Fruit fly (Drosophila melanogaster) whole organism, pupa: ENCODE results near the gene vvl.

Experiments
- CG10348 ChIP-seq: fragments of 200-800 bp; sonication (Bioruptor generic); IDR thresholded peaks from 2 replicates; pipeline ENCODE4 v1.3.6; 2022; ENCODE audit warnings: missing biosample characterization, missing genetic modification characterization
- CG12605 ChIP-seq: fragments of 200-800 bp; sonication (Bioruptor generic); IDR thresholded peaks from 2 replicates; pipeline ENCODE4 v1.3.6; 2022; ENCODE audit warnings: missing biosample characterization, missing genetic modification characterization
- CG13204 ChIP-seq: fragments of 200-800 bp; sonication (Bioruptor generic); optimal IDR thresholded peaks from 2 replicates; lab custom pipeline; 2018; ENCODE audit warnings: missing biosample characterization, mild to moderate bottlenecking, missing genetic modification characterization, moderate library complexity
- CG14655 ChIP-seq: fragments of 200-800 bp; sonication (Bioruptor generic); optimal IDR thresholded peaks from 3 replicates; lab custom pipeline; 2017; ENCODE audit warnings: mild to moderate bottlenecking, missing biosample characterization, missing genetic modification reagents, missing genetic modification characterization
- CG15710 ChIP-seq: fragments of 200-800 bp; sonication (Bioruptor generic); optimal IDR thresholded peaks from 2 replicates; lab custom pipeline; 2018; ENCODE audit warnings: missing biosample characterization, mild to moderate bottlenecking, missing genetic modification characterization, moderate library complexity
- CG17806 ChIP-seq: fragments of 200-800 bp; sonication (Bioruptor generic); optimal IDR thresholded peaks from 2 replicates; lab custom pipeline; 2018; ENCODE audit warnings: missing biosample characterization, mild to moderate bottlenecking, missing genetic modification characterization, moderate library complexity
- CG32121 ChIP-seq: fragments of 200-800 bp; sonication (Bioruptor generic); IDR thresholded peaks from 2 replicates; pipeline ENCODE4 v1.3.6; 2022; ENCODE audit warnings: missing biosample characterization, missing genetic modification characterization
- CG34367 ChIP-seq: fragments of 200-800 bp; sonication (Bioruptor generic); optimal IDR thresholded peaks from 2 replicates; lab custom pipeline; 2018; ENCODE audit warnings: missing biosample characterization, mild to moderate bottlenecking, missing genetic modification characterization
- CG4496 ChIP-seq: fragments of 200-800 bp; sonication (Bioruptor generic); IDR thresholded peaks from 3 replicates; pipeline ENCODE4 v1.3.6; 2022; ENCODE audit warnings: missing biosample characterization, missing genetic modification characterization
- CG8159 ChIP-seq: fragments of 200-800 bp; sonication (Bioruptor generic); optimal IDR thresholded peaks from 3 replicates; lab custom pipeline; 2018; ENCODE audit warnings: missing biosample characterization, mild to moderate bottlenecking, missing genetic modification characterization, moderate library complexity
- CG8301 ChIP-seq: fragments of 200-800 bp; sonication (Bioruptor generic); optimal IDR thresholded peaks from 2 replicates; lab custom pipeline; 2018; ENCODE audit warnings: missing biosample characterization, mild to moderate bottlenecking, missing genetic modification characterization
- CG9948 ChIP-seq: fragments of 200-800 bp; sonication (Bioruptor generic); optimal IDR thresholded peaks from 2 replicates; lab custom pipeline; 2018; ENCODE audit warnings: missing biosample characterization, mild to moderate bottlenecking, missing genetic modification characterization, moderate library complexity
- D1 ChIP-seq: fragments of 200-800 bp; sonication (Bioruptor generic); optimal IDR thresholded peaks from 2 replicates; lab custom pipeline; 2018; ENCODE audit warnings: missing biosample characterization, mild to moderate bottlenecking, missing genetic modification characterization, moderate library complexity
- EcR ChIP-seq: fragments of 200-800 bp; sonication (Bioruptor generic); optimal IDR thresholded peaks from 3 replicates; lab custom pipeline; 2019; ENCODE audit warnings: missing biosample characterization, missing genetic modification characterization, mild to moderate bottlenecking, moderate library complexity, missing genetic modification reagents
- Ets98B ChIP-seq: fragments of 200-800 bp; sonication (Bioruptor generic); IDR thresholded peaks from 2 replicates; pipeline ENCODE4 v1.3.6; 2022; ENCODE audit warnings: missing biosample characterization, missing genetic modification characterization
- Pif1A ChIP-seq: fragments of 200-800 bp; sonication (Bioruptor generic); optimal IDR thresholded peaks from 3 replicates; lab custom pipeline; 2016; ENCODE audit warnings: missing biosample characterization, missing genetic modification characterization
- Pif1B ChIP-seq: fragments of 200-800 bp; sonication (Bioruptor generic); optimal IDR thresholded peaks from 3 replicates; lab custom pipeline; 2016; ENCODE audit warnings: missing biosample characterization, missing genetic modification characterization
- Snoo ChIP-seq: fragments of 200-800 bp; sonication (Bioruptor generic); optimal IDR thresholded peaks from 3 replicates; lab custom pipeline; 2017; ENCODE audit warnings: missing biosample characterization, mild to moderate bottlenecking, missing genetic modification characterization, inconsistent platforms
- fd96Ca ChIP-seq: fragments of 200-800 bp; sonication (Bioruptor generic); IDR thresholded peaks from 3 replicates; pipeline ENCODE4 v1.3.6; 2022; ENCODE audit warnings: missing biosample characterization, missing genetic modification characterization
- gl ChIP-seq: fragments of 200-800 bp; sonication (Bioruptor generic); optimal IDR thresholded peaks from 2 replicates; lab custom pipeline; 2018; ENCODE audit warnings: missing biosample characterization, mild to moderate bottlenecking, missing genetic modification characterization
- rn ChIP-seq: fragments of 200-800 bp; sonication (Bioruptor generic); IDR thresholded peaks from 2 replicates; pipeline ENCODE4 v1.3.6; 2022; ENCODE audit warnings: missing biosample characterization, missing genetic modification characterization

The vvl gene

dm6 chr3L:6763836-6764235 is 26.1 kb upstream of the vvl start:
- TF ChIP-seq fd96Ca (no peak), Pif1A (GFP tag; lab: Kevin White, UChicago) (no peak), CG9948 (tag; lab: Kevin White, UChicago) (no peak), CG12605 (GFP tag; lab: Robert Waterston, UW) (no peak), Pif1B (no peak), CG15710 (tag; lab: Kevin White, UChicago) (no peak), Ets98B (GFP tag; lab: Robert Waterston, UW) (no peak), CG34367 (tag; lab: Kevin White, UChicago) (no peak), CG8159 (no peak), D1 (no peak), Snoo (no peak), CG14655 (GFP tag; lab: Kevin White, UChicago) (no peak), CG8301 (tag; lab: Kevin White, UChicago) (no peak), EcR (GFP tag; lab: Kevin White, UChicago) (no peak), rn (GFP tag; lab: Robert Waterston, UW) (no peak), gl (tag; lab: Kevin White, UChicago) (no peak)

dm6 chr3L:6764535-6765187 is 25.3 kb upstream of the vvl start:
- TF ChIP-seq CG14655 (GFP tag; lab: Kevin White, UChicago) (no peak), CG32121 (no peak), CG9948 (tag; lab: Kevin White, UChicago) (no peak), Pif1B (no peak), Pif1A (GFP tag; lab: Kevin White, UChicago) (no peak), rn (GFP tag; lab: Robert Waterston, UW) (no peak), CG8159 (no peak), EcR (GFP tag; lab: Kevin White, UChicago) (no peak), Snoo (no peak), CG34367 (tag; lab: Kevin White, UChicago) (no peak), CG10348 (no peak), Ets98B (GFP tag; lab: Robert Waterston, UW) (no peak), CG13204 (no peak), CG15710 (tag; lab: Kevin White, UChicago) (no peak), CG4496 (GFP tag; lab: Robert Waterston, UW) (no peak), fd96Ca (no peak), CG12605 (GFP tag; lab: Robert Waterston, UW) (no peak), D1 (no peak), gl (tag; lab: Kevin White, UChicago) (no peak)
- TF ChIP-seq, all 21 proteins: peak for 0

- TF ChIP-seq CG34367 (tag; lab: Kevin White, UChicago): no peak
- TF ChIP-seq CG9948 (tag; lab: Kevin White, UChicago): no peak
- TF ChIP-seq gl (tag; lab: Kevin White, UChicago): no peak
- TF ChIP-seq CG32121: no peak
- TF ChIP-seq CG13204: no peak
- no peak for TF ChIP-seq Ets98B (GFP tag; lab: Robert Waterston, UW)
- TF ChIP-seq fd96Ca: no peak
Observed at dm6 chr3L:6767153-6767552, 22.8 kb upstream of the vvl start.

DNA sequence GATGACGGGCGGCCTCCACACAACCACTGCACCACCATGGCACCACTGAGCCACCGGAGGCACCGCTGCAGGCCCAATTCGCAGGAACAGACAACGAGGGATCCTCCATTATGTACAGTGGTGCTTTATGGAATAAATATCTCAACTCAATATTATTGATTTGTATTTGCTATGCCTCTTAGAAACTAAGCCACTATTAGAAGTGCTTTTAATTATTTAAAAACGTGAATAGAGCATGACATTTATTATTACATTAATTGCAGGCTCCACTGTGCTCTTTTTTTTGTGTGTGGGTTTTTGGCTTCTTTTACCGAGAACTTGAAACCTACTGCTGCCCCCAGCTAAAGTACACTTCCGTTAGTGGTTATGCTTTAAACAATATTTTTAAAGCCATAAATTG is 18.8 kb upstream of the vvl start:
- TF ChIP-seq CG32121: no peak
- TF ChIP-seq CG8301 (tag; lab: Kevin White, UChicago): peak; percentile 12
- no peak for TF ChIP-seq CG4496 (GFP tag; lab: Robert Waterston, UW)
- TF ChIP-seq CG10348: no peak
- peak; percentile 14 for TF ChIP-seq Pif1A (GFP tag; lab: Kevin White, UChicago)
- TF ChIP-seq D1: no peak
- TF ChIP-seq CG13204: no peak
- peak; percentile 53 for TF ChIP-seq CG17806
- TF ChIP-seq CG12605 (GFP tag; lab: Robert Waterston, UW): 0 out of 2 replicates have a peak, but pooled peaks have one; percentile 24
- no peak for TF ChIP-seq Ets98B (GFP tag; lab: Robert Waterston, UW)
- no peak for TF ChIP-seq EcR (GFP tag; lab: Kevin White, UChicago)
- peak; percentile 38 for TF ChIP-seq CG8159
- TF ChIP-seq CG15710 (tag; lab: Kevin White, UChicago): peak; percentile 17
- peak; percentile 30 for TF ChIP-seq Pif1B
- no peak for TF ChIP-seq fd96Ca
- TF ChIP-seq rn (GFP tag; lab: Robert Waterston, UW): no peak
- peak; percentile 18 for TF ChIP-seq CG34367 (tag; lab: Kevin White, UChicago)
- TF ChIP-seq CG14655 (GFP tag; lab: Kevin White, UChicago): peak; percentile 39
- no peak for TF ChIP-seq gl (tag; lab: Kevin White, UChicago)
- TF ChIP-seq CG9948 (tag; lab: Kevin White, UChicago): peak; percentile 41
- TF ChIP-seq Snoo: peak; percentile 34

DNA sequence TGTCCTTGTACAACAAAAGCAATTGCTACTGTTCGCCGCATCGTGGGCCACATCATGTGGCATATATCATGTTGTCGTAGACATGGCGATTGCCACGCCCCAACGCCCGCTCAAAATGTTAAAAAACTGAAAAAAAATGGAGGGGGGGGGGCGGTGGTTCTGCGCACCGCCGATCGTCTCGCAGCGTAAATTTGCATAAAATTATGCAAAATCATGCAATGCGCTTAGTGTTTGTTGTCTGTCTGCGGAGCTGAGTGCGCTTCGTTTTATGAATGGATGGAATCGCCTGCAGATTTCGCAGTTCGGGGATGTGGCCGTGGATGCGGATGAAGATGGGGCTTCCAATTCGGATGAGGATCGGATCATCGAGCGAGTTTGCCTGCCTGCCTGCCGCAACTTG is 18.1 kb upstream of the vvl start:
- TF ChIP-seq CG8159 (no peak), CG17806 (no peak), CG13204 (no peak), CG10348 (no peak), CG15710 (tag; lab: Kevin White, UChicago) (no peak), D1 (no peak), CG8301 (tag; lab: Kevin White, UChicago) (no peak), CG9948 (tag; lab: Kevin White, UChicago) (no peak), CG32121 (no peak), rn (GFP tag; lab: Robert Waterston, UW) (no peak), CG34367 (tag; lab: Kevin White, UChicago) (no peak), CG12605 (GFP tag; lab: Robert Waterston, UW) (no peak), Pif1A (GFP tag; lab: Kevin White, UChicago) (no peak), Ets98B (GFP tag; lab: Robert Waterston, UW) (no peak), CG4496 (GFP tag; lab: Robert Waterston, UW) (no peak), fd96Ca (no peak)

DNA sequence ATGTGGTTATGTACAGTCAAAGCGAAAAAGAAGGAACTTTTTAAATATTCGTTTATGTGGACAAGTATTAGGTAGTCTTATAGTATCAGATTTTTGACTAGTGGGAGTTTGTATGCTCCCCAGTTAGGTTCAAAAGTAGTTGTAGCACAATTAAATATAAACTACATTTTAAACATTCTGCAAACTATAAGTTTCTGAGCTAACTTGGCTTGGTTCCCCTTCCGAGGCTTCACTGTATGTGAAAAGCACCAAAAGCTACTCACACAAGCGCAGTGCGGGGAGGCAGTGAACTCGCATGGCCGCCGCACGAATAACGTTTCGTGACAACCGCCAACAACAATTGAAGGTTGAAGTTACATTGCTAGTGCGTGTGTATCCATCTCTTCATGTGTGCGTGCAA is 12.3 kb upstream of the vvl start:
- TF ChIP-seq CG14655 (GFP tag; lab: Kevin White, UChicago) (no peak), CG15710 (tag; lab: Kevin White, UChicago) (no peak), rn (GFP tag; lab: Robert Waterston, UW) (no peak), D1 (no peak), CG34367 (tag; lab: Kevin White, UChicago) (no peak), CG32121 (peak; percentile 20; the same call in 1 of the 2 replicates), gl (tag; lab: Kevin White, UChicago) (no peak), Ets98B (GFP tag; lab: Robert Waterston, UW) (peak; percentile 38), CG17806 (no peak), Pif1B (no peak), CG12605 (GFP tag; lab: Robert Waterston, UW) (no peak)
